Worm (Caenorhabditis elegans) whole organism, L4/young adult: ENCODE measurements around the gene F27E5.5.

Experiments
- W03F9.2 ChIP-seq: fragments of 150-350 bp; optimal IDR thresholded peaks from 2 replicates; lab custom pipeline; 2014; ENCODE audit warnings: missing biosample characterization, missing genetic modification characterization
- dao-5 ChIP-seq: sonication (generic microtip); optimal IDR thresholded peaks from 2 replicates; lab custom pipeline; 2016; ENCODE audit warnings: missing genotype, missing genetic modification characterization, moderate library complexity, missing compliant biosample characterization
- him-1 ChIP-seq: sonication (generic microtip); optimal IDR thresholded peaks from 2 replicates; lab custom pipeline; 2016; ENCODE audit warnings: missing genotype, missing genetic modification reagents, missing genetic modification characterization, missing compliant biosample characterization

The F27E5.5 gene

DNA sequence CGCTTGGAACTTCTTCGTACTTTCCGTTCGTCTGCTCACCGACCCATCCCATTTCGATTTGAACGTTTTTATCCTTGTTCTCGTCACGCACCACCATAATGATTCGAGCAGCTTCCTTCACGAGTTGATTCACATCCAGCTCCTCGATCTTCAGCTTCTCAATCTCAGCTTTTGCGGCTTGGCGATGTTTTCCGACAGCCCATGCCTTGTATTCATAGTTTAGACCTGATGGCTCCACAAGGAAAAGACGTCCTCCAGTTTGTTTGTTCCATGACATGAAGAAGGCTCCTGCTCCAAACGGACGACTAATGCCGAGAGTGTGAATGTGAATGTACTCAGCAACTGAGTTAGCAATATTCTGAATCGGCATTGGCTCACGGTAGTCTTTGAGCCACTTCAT is 32.6 kb downstream of the F27E5.5 start:
- TF ChIP-seq W03F9.2 (tag; lab: Kevin White, UChicago): no peak
- TF ChIP-seq him-1 (tag; lab: Kevin White, UChicago): no peak
- TF ChIP-seq dao-5: no peak

ce11 chrII:10098428-10098827 is 33.2 kb downstream of the F27E5.5 start:
- TF ChIP-seq W03F9.2 (tag; lab: Kevin White, UChicago) (no peak), him-1 (tag; lab: Kevin White, UChicago) (no peak), dao-5 (no peak)

DNA sequence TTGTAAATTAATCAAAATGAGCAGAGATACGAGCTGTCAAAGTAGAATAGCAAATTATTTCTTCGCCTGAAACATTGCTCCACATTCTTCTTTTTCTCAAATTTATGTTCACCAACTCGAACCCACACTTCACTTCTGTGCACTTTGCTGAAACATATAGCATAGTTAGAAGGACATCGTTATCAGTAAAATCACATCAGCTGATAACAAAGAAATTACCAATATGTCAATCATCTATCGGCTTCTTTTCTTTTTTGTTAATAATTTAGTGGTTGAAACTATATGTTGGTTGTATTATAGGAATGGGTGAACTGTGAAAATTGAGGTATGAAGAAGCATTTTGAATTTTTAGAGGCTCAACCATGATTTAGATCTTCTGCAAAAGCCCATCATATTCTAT is 36.4 kb downstream of the F27E5.5 start:
- TF ChIP-seq him-1 (tag; lab: Kevin White, UChicago) (no peak), dao-5 (no peak)

ce11 chrII:10094190-10094923 is 37.3 kb downstream of the F27E5.5 start, which contains the start of gene lact-2:
Gene lact-2 (plus strand): TSS chrII:10094873.
- no peak for TF ChIP-seq W03F9.2 (tag; lab: Kevin White, UChicago)
- TF ChIP-seq dao-5: no peak
- no peak for TF ChIP-seq him-1 (tag; lab: Kevin White, UChicago)

ce11 chrII:10093120-10093519 is 38.5 kb downstream of the F27E5.5 start:
- TF ChIP-seq W03F9.2 (tag; lab: Kevin White, UChicago): no peak

DNA sequence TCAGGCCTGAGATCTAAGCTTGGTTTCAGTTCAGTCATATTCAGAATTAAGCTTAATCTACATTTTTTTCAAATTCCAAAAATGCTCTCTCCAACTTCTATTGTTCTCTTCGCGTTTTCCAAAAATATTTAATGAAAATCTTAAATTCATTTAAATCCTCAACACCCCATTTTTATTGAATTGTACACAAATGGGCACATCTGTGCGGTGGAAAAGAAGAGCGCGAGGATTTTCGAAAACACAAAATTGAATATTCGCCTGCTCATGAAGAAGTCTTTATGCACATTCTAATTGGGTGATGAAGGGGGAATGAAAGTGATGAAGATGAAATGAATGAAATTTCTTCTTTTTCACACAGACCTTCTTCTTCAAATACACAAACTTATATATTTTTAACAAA is 47.2 kb downstream of the F27E5.5 start:
- TF ChIP-seq him-1 (tag; lab: Kevin White, UChicago) (no peak), dao-5 (no peak), W03F9.2 (tag; lab: Kevin White, UChicago) (no peak)
